Worm (Caenorhabditis elegans): Measurements from ENCODE around the gene R07B1.13.

DNA sequence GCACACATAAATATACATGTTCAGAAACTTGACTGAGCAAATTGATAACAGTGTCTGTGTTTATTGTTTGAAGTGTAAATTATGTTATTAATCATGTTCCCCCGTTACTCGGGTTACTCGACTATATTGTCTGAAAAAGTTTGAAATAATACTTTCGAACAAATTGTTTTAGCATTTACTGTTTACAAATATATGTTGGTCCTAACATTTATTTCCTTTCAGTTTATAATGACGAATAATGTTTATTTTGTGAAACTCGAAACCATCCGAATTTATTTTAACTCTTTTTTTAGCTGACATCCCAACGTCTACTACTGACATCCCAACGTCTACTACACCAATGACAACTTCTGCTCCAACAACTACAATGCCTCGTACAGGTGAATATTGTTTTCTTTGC, 802 bp upstream of the R07B1.13 start, which contains the start of gene R07B1.7:
- TF ChIP-seq nhr-11 (tag; optimal IDR thresholded peaks at IDR 0.05) (no peak), skn-1 (tag; optimal IDR thresholded peaks at IDR 0.05) (no peak), nhr-23 (tag; optimal IDR thresholded peaks at IDR 0.05) (no peak), unc-62 (GFP tag; optimal IDR thresholded peaks at IDR 0.05) (no peak), fkh-10 (GFP tag; optimal IDR thresholded peaks at IDR 0.05) (no peak), nhr-76 (tag; optimal IDR thresholded peaks at IDR 0.05) (no peak), lsy-12 (tag; optimal IDR thresholded peaks at IDR 0.05) (no peak), ceh-16 (tag; optimal IDR thresholded peaks at IDR 0.05) (no peak), elt-3 (tag; optimal IDR thresholded peaks at IDR 0.05) (no peak)
